Worm (Caenorhabditis elegans) whole organism, young adult: Measurements from ENCODE around the gene nos-3.
A peak's percentile ranks its signal among the peaks of the same experiment; 100 is the strongest.

ENCODE experiments used
- B0261.1 ChIP-seq: sonication (generic microtip); optimal IDR thresholded peaks from 2 replicates; lab custom pipeline; 2016; ENCODE audit warnings: mild to moderate bottlenecking, missing genetic modification characterization, moderate library complexity, missing compliant biosample characterization
- B0336.3 ChIP-seq: fragments of 200-800 bp; sonication (Bioruptor generic); IDR thresholded peaks from 2 replicates; pipeline ENCODE4 v1.3.6; 2022; ENCODE audit warnings: missing genetic modification characterization, missing compliant biosample characterization
- D2030.7 ChIP-seq: fragments of 200-800 bp; sonication (Bioruptor generic); IDR thresholded peaks from 2 replicates; pipeline ENCODE4 v1.3.6; 2022; ENCODE audit warnings: missing genetic modification reagents, missing genetic modification characterization, missing compliant biosample characterization
- F23B12.7 ChIP-seq: sonication (generic microtip); optimal IDR thresholded peaks from 2 replicates; lab custom pipeline; 2017; ENCODE audit warnings: missing genetic modification characterization, mild to moderate bottlenecking, missing compliant biosample characterization, antibody characterized with exemption, moderate library complexity; ENCODE audit not compliant: insufficient read depth
- F49E8.2 ChIP-seq: sonication (generic microtip); optimal IDR thresholded peaks from 3 replicates; lab custom pipeline; 2017; ENCODE audit warnings: missing genetic modification characterization, mild to moderate bottlenecking, missing compliant biosample characterization, antibody characterized with exemption, moderate library complexity; ENCODE audit not compliant: insufficient read depth
- F57A8.1 ChIP-seq: fragments of 200-800 bp; sonication (Bioruptor generic); optimal IDR thresholded peaks from 2 replicates; lab custom pipeline; 2018; ENCODE audit warnings: mild to moderate bottlenecking, missing genetic modification characterization, moderate library complexity, missing compliant biosample characterization
- K12H6.12 ChIP-seq: fragments of 200-800 bp; sonication (Bioruptor generic); optimal IDR thresholded peaks from 2 replicates; lab custom pipeline; 2018; ENCODE audit warnings: mild to moderate bottlenecking, missing genetic modification characterization, missing compliant biosample characterization
- Y53F4B.3 ChIP-seq: fragments of 200-800 bp; sonication (Bioruptor generic); IDR thresholded peaks from 2 replicates; pipeline ENCODE4 v1.3.6; 2022; ENCODE audit warnings: missing genetic modification reagents, missing genetic modification characterization, missing compliant biosample characterization
- Y56A3A.18 ChIP-seq: fragments of 200-800 bp; sonication (Bioruptor generic); IDR thresholded peaks from 2 replicates; pipeline ENCODE4 v1.3.6; 2022; ENCODE audit warnings: missing genetic modification reagents, missing genetic modification characterization, missing compliant biosample characterization
- attf-3 ChIP-seq: fragments of 200-800 bp; sonication (Bioruptor generic); conservative IDR thresholded peaks from 2 replicates; pipeline ENCODE4 v1.3.6; 2022; ENCODE audit warnings: missing genetic modification reagents, missing genetic modification characterization, missing compliant biosample characterization
- attf-5 ChIP-seq: fragments of 200-800 bp; sonication (Bioruptor generic); optimal IDR thresholded peaks from 2 replicates; lab custom pipeline; 2018; ENCODE audit warnings: mild to moderate bottlenecking, missing genetic modification characterization, missing compliant biosample characterization
- cebp-1 ChIP-seq, 2 experiments: fragments of 200-800 bp in 1 of 2; sonication (Bioruptor generic) in 1 of 2; sonication (generic microtip) in 1 of 2; IDR thresholded peaks in 1 of 2; optimal IDR thresholded peaks in 1 of 2; 2 replicates each; pipeline versions ENCODE4 v1.3.6 to Lab custom; 2017 to 2022; ENCODE audit warnings: missing compliant biosample characterization in 2 of 2, missing genetic modification characterization in 2 of 2, mild to moderate bottlenecking in 1 of 2, missing genetic modification reagents in 1 of 2, moderate library complexity in 1 of 2
- ceh-27 ChIP-seq: fragments of 200-800 bp; sonication (Bioruptor generic); optimal IDR thresholded peaks from 2 replicates; lab custom pipeline; 2018; ENCODE audit warnings: mild to moderate bottlenecking, missing genetic modification characterization, moderate library complexity, missing compliant biosample characterization
- chd-7 ChIP-seq: sonication (generic microtip); optimal IDR thresholded peaks from 2 replicates; lab custom pipeline; 2016; ENCODE audit warnings: mild to moderate bottlenecking, missing genetic modification characterization, moderate library complexity, missing compliant biosample characterization
- dox-1 ChIP-seq: fragments of 200-800 bp; sonication (Bioruptor generic); IDR thresholded peaks from 2 replicates; pipeline ENCODE4 v1.3.6; 2022; ENCODE audit warnings: missing genetic modification reagents, missing genetic modification characterization, missing compliant biosample characterization
- efl-1 ChIP-seq: fragments of 150-350 bp; optimal IDR thresholded peaks from 2 replicates; lab custom pipeline; 2014; ENCODE audit warnings: missing biosample characterization, missing genetic modification reagents, missing genetic modification characterization
- egl-18 ChIP-seq: fragments of 200-800 bp; sonication (Bioruptor generic); IDR thresholded peaks from 2 replicates; pipeline ENCODE4 v1.3.6; 2022; ENCODE audit warnings: missing genetic modification reagents, missing genetic modification characterization, missing compliant biosample characterization
- egrh-3 ChIP-seq: fragments of 200-800 bp; sonication (Bioruptor generic); IDR thresholded peaks from 2 replicates; pipeline ENCODE4 v1.3.6; 2022; ENCODE audit warnings: missing genetic modification reagents, missing genetic modification characterization, missing compliant biosample characterization
- ekl-4 ChIP-seq: fragments of 200-800 bp; sonication (Bioruptor generic); IDR thresholded peaks from 2 replicates; pipeline ENCODE4 v1.3.6; 2022; ENCODE audit warnings: missing genetic modification reagents, missing genetic modification characterization, missing compliant biosample characterization
- ets-4 ChIP-seq: fragments of 200-800 bp; sonication (Bioruptor generic); optimal IDR thresholded peaks from 2 replicates; lab custom pipeline; 2018; ENCODE audit warnings: mild to moderate bottlenecking, missing genetic modification characterization, missing compliant biosample characterization
- gei-17 ChIP-seq: fragments of 200-800 bp; sonication (Bioruptor generic); optimal IDR thresholded peaks from 2 replicates; lab custom pipeline; 2018; ENCODE audit warnings: mild to moderate bottlenecking, missing genetic modification characterization, missing compliant biosample characterization
- hmg-1.2 ChIP-seq: fragments of 200-800 bp; sonication (Bioruptor generic); IDR thresholded peaks from 2 replicates; pipeline ENCODE4 v1.3.6; 2022; ENCODE audit warnings: missing genetic modification reagents, missing genetic modification characterization, missing compliant biosample characterization
- hrde-1 ChIP-seq: sonication (generic microtip); optimal IDR thresholded peaks from 2 replicates; lab custom pipeline; 2016; ENCODE audit warnings: missing genetic modification characterization, mild to moderate bottlenecking, missing compliant biosample characterization, moderate library complexity, missing genotype, missing genetic modification reagents, borderline replicate concordance
- lag-1 ChIP-seq: fragments of 200-800 bp; sonication (Bioruptor generic); IDR thresholded peaks from 2 replicates; pipeline ENCODE4 v1.3.6; 2022; ENCODE audit warnings: missing genetic modification reagents, missing genetic modification characterization, missing compliant biosample characterization
- let-607 ChIP-seq, 2 experiments: fragments of 200-800 bp in 1 of 2; sonication (Bioruptor generic) in 1 of 2; sonication (generic microtip) in 1 of 2; optimal IDR thresholded peaks; 2 replicates each; lab custom pipeline; 2016 to 2018; ENCODE audit warnings: mild to moderate bottlenecking in 2 of 2, missing compliant biosample characterization in 2 of 2, missing genetic modification characterization in 2 of 2, moderate library complexity in 2 of 2, missing genotype in 1 of 2
- lin-26 ChIP-seq: fragments of 200-800 bp; sonication (Bioruptor generic); IDR thresholded peaks from 2 replicates; pipeline ENCODE4 v1.3.6; 2022; ENCODE audit warnings: missing genetic modification reagents, missing genetic modification characterization, missing compliant biosample characterization
- lin-35 ChIP-seq, 3 experiments: fragments of 150-350 bp in 2 of 3; sonication (generic microtip) in 1 of 3; optimal IDR thresholded peaks; 2 replicates each; lab custom pipeline; 2014 to 2018; ENCODE audit warnings: missing biosample characterization in 3 of 3, missing genetic modification characterization in 3 of 3, missing genetic modification reagents in 3 of 3
- lin-54 ChIP-seq: fragments of 200-800 bp; sonication (Bioruptor generic); optimal IDR thresholded peaks from 2 replicates; lab custom pipeline; 2018; ENCODE audit warnings: mild to moderate bottlenecking, missing genetic modification characterization, missing compliant biosample characterization
- lsy-27 ChIP-seq: sonication (generic microtip); optimal IDR thresholded peaks from 2 replicates; lab custom pipeline; 2017; ENCODE audit warnings: missing genetic modification characterization, mild to moderate bottlenecking, missing compliant biosample characterization, antibody characterized with exemption, missing genotype, borderline replicate concordance; ENCODE audit not compliant: insufficient read depth
- madf-3 ChIP-seq: fragments of 200-800 bp; sonication (Bioruptor generic); IDR thresholded peaks from 2 replicates; pipeline ENCODE4 v1.3.6; 2022; ENCODE audit warnings: missing genetic modification reagents, missing genetic modification characterization, missing compliant biosample characterization
- madf-6 ChIP-seq: fragments of 200-800 bp; sonication (Bioruptor generic); IDR thresholded peaks from 2 replicates; pipeline ENCODE4 v1.3.6; 2022; ENCODE audit warnings: missing genetic modification reagents, missing genetic modification characterization, missing compliant biosample characterization
- madf-8 ChIP-seq: fragments of 200-800 bp; sonication (Bioruptor generic); conservative IDR thresholded peaks from 2 replicates; pipeline ENCODE4 v1.3.6; 2022; ENCODE audit warnings: missing genetic modification reagents, missing genetic modification characterization, missing compliant biosample characterization
- nfya-2 ChIP-seq: fragments of 200-800 bp; sonication (Bioruptor generic); IDR thresholded peaks from 2 replicates; pipeline ENCODE4 v1.3.6; 2022; ENCODE audit warnings: missing genetic modification reagents, missing genetic modification characterization, missing compliant biosample characterization
- nhr-179 ChIP-seq: sonication (generic microtip); optimal IDR thresholded peaks from 2 replicates; lab custom pipeline; 2016; ENCODE audit warnings: mild to moderate bottlenecking, missing genetic modification characterization, missing compliant biosample characterization
- nhr-90 ChIP-seq: sonication (generic microtip); optimal IDR thresholded peaks from 2 replicates; lab custom pipeline; 2016; ENCODE audit warnings: missing genotype, mild to moderate bottlenecking, missing genetic modification characterization, missing compliant biosample characterization
- pha-4 ChIP-seq: fragments of 150-350 bp; sonication (generic microtip); optimal IDR thresholded peaks from 2 replicates; lab custom pipeline; 2014; ENCODE audit warnings: missing biosample characterization, missing genetic modification reagents, missing genetic modification characterization
- rec-8 ChIP-seq, 2 experiments: sonication (generic microtip); optimal IDR thresholded peaks; 2 replicates each; lab custom pipeline; 2016; ENCODE audit warnings: mild to moderate bottlenecking in 2 of 2, missing genetic modification characterization in 2 of 2, missing genetic modification reagents in 2 of 2, missing genotype in 2 of 2, missing biosample characterization in 1 of 2, missing compliant biosample characterization in 1 of 2, moderate library complexity in 1 of 2
- rpc-1 ChIP-seq, 2 experiments: fragments of 150-350 bp in 1 of 2; sonication (generic microtip) in 1 of 2; optimal IDR thresholded peaks; 2 replicates each; lab custom pipeline; 2014 to 2018; ENCODE audit warnings: missing biosample characterization in 1 of 2, missing genetic modification characterization in 1 of 2, missing genetic modification reagents in 1 of 2, missing genotype in 1 of 2
- sdz-38 ChIP-seq: sonication (generic microtip); optimal IDR thresholded peaks from 2 replicates; lab custom pipeline; 2016; ENCODE audit warnings: missing genotype, missing genetic modification characterization, missing compliant biosample characterization
- sea-2 ChIP-seq: fragments of 200-800 bp; sonication (Bioruptor generic); IDR thresholded peaks from 2 replicates; pipeline ENCODE4 v1.3.6; 2022; ENCODE audit warnings: missing genetic modification characterization, missing compliant biosample characterization
- snpc-3.4 ChIP-seq: sonication (generic microtip); optimal IDR thresholded peaks from 2 replicates; lab custom pipeline; 2017; ENCODE audit warnings: missing genetic modification characterization, mild to moderate bottlenecking, missing compliant biosample characterization, antibody characterized with exemption, moderate library complexity, missing genotype, missing genetic modification reagents
- tbp1 ChIP-seq: fragments of 200-800 bp; sonication (Bioruptor generic); optimal IDR thresholded peaks from 2 replicates; lab custom pipeline; 2018; ENCODE audit warnings: mild to moderate bottlenecking, missing genetic modification characterization, missing compliant biosample characterization
- tbx-9 ChIP-seq: sonication (generic microtip); optimal IDR thresholded peaks from 2 replicates; lab custom pipeline; 2016; ENCODE audit warnings: borderline replicate concordance, missing genetic modification characterization, inconsistent platforms, missing compliant biosample characterization
- ztf-18 ChIP-seq: sonication (generic microtip); optimal IDR thresholded peaks from 2 replicates; lab custom pipeline; 2016; ENCODE audit warnings: missing genotype, mild to moderate bottlenecking, missing genetic modification characterization, missing compliant biosample characterization
- ztf-3 ChIP-seq: fragments of 200-800 bp; sonication (Bioruptor generic); optimal IDR thresholded peaks from 2 replicates; lab custom pipeline; 2018; ENCODE audit warnings: mild to moderate bottlenecking, missing genetic modification characterization, missing compliant biosample characterization
- ztf-6 ChIP-seq: fragments of 200-800 bp; sonication (Bioruptor generic); IDR thresholded peaks from 2 replicates; pipeline ENCODE4 v1.3.6; 2022; ENCODE audit warnings: missing genetic modification reagents, missing genetic modification characterization, missing compliant biosample characterization

nos-3 gene

ce11 chrII:9713083-9713482 lies 33.0 kb upstream of the nos-3 start (continued):
- TF ChIP-seq nfya-2 (GFP tag; lab: Robert Waterston, UW) (no peak), gei-17 (GFP tag; lab: Kevin White, UChicago) (no peak), egl-18 (GFP tag; lab: Robert Waterston, UW) (no peak), madf-3 (GFP tag; lab: Robert Waterston, UW) (no peak), chd-7 (tag; lab: Kevin White, UChicago) (no peak), tbp1 (GFP tag; lab: Kevin White, UChicago) (peak; percentile 95), sdz-38 (tag; lab: Kevin White, UChicago) (no peak), ztf-18 (peak; percentile 46), hrde-1 (tag; lab: Kevin White, UChicago) (no peak), tbx-9 (no peak), D2030.7 (peak; percentile 59), nhr-179 (tag; lab: Kevin White, UChicago) (no peak), attf-3 (GFP tag; lab: Robert Waterston, UW) (no peak), ztf-3 (GFP tag; lab: Kevin White, UChicago) (no peak), Y56A3A.18 (GFP tag; lab: Robert Waterston, UW) (no peak), snpc-3.4 (tag; lab: Kevin White, UChicago) (peak; percentile 55), F57A8.1 (GFP tag; lab: Kevin White, UChicago) (no peak), B0261.1 (tag; lab: Kevin White, UChicago) (peak; percentile 70), dox-1 (GFP tag; lab: Robert Waterston, UW) (no peak), sea-2 (GFP tag; lab: Robert Waterston, UW) (no peak), ekl-4 (GFP tag; lab: Robert Waterston, UW) (0 out of 2 replicates have a peak, but pooled peaks have one; percentile 11), lin-54 (GFP tag; lab: Kevin White, UChicago) (peak; percentile 11), F49E8.2 (tag; lab: Kevin White, UChicago) (no peak), B0336.3 (GFP tag; lab: Robert Waterston, UW) (no peak), Y53F4B.3 (GFP tag; lab: Robert Waterston, UW) (peak; percentile 20; the same call in 1 of the 2 replicates), ets-4 (GFP tag; lab: Kevin White, UChicago) (no peak), rpc-1 (optimal IDR thresholded peaks at IDR 0.05; lab: Kevin White, UChicago) (peak; percentile 73), rpc-1 (tag; optimal IDR thresholded peaks at IDR 0.05; lab: Kevin White, UChicago) (peak; percentile 94), lin-35 (GFP tag; optimal IDR thresholded peaks at IDR 0.05; lab: Kevin White, UChicago) (no peak), egrh-3 (no peak), attf-5 (GFP tag; lab: Kevin White, UChicago) (peak; percentile 33), lsy-27 (tag; lab: Kevin White, UChicago) (peak; percentile 44), madf-6 (GFP tag; lab: Robert Waterston, UW) (peak; percentile 35; the same call in 1 of the 2 replicates), cebp-1 (GFP tag; IDR thresholded peaks at IDR 0.05; lab: Robert Waterston, UW) (no peak), cebp-1 (tag; optimal IDR thresholded peaks at IDR 0.05; lab: Kevin White, UChicago) (no peak), ceh-27 (no peak), ztf-6 (GFP tag; lab: Robert Waterston, UW) (no peak), madf-8 (GFP tag; lab: Robert Waterston, UW) (no peak), K12H6.12 (tag; lab: Kevin White, UChicago) (no peak), let-607 (tag; optimal IDR thresholded peaks at IDR 0.05; lab: Kevin White, UChicago) (no peak), rec-8 (tag; optimal IDR thresholded peaks at IDR 0.05; lab: Kevin White, UChicago) (peak in 1 of 2 experiments; percentile 39), lag-1 (no peak), F23B12.7 (peak; percentile 71), nhr-90 (tag; lab: Kevin White, UChicago) (peak; percentile 35), hmg-1.2 (GFP tag; lab: Robert Waterston, UW) (peak; percentile 41; the same call in 1 of the 2 replicates), efl-1 (no peak), pha-4 (tag; lab: Kevin White, UChicago) (no peak), lin-26 (GFP tag; lab: Robert Waterston, UW) (peak; percentile 74)
